Fruit fly (Drosophila melanogaster) whole organism: ENCODE data around the gene Spps.

Experiments
- CG8478 ChIP-seq: fragments of >200 bp; optimal IDR thresholded peaks from 2 replicates; lab custom pipeline; 2018; ENCODE audit warnings: inconsistent platforms
- Dll ChIP-seq: fragments of >200 bp; optimal IDR thresholded peaks from 2 replicates; lab custom pipeline; 2017
- EcR ChIP-seq, 2 experiments: fragments of >200 bp; optimal IDR thresholded peaks; 2 replicates each; lab custom pipeline; 2017; ENCODE audit warnings: missing biosample characterization in 2 of 2, missing genetic modification characterization in 2 of 2, missing genetic modification reagents in 2 of 2
- pan ChIP-seq: fragments of >200 bp; optimal IDR thresholded peaks from 2 replicates; lab custom pipeline; 2017
- psq ChIP-seq: fragments of >200 bp; optimal IDR thresholded peaks from 2 replicates; lab custom pipeline; 2017
- usp ChIP-seq: fragments of >200 bp; optimal IDR thresholded peaks from 2 replicates; lab custom pipeline; 2017; ENCODE audit warnings: missing biosample characterization, missing genetic modification characterization, mixed read lengths

Spps gene

dm6 chr3R:24264414-24265363, 38.0 kb upstream of the Spps start:
- TF ChIP-seq CG8478 (lab: Kevin White, UChicago) (no peak), Dll (lab: Kevin White, UChicago) (no peak), EcR (GFP tag; optimal IDR thresholded peaks at IDR 0.05; lab: Kevin White, UChicago) (no peak), usp (no peak), psq (lab: Kevin White, UChicago) (no peak), pan (lab: Kevin White, UChicago) (no peak)

- TF ChIP-seq pan (lab: Kevin White, UChicago) = no peak
- TF ChIP-seq CG8478 (lab: Kevin White, UChicago) = no peak
- TF ChIP-seq psq (lab: Kevin White, UChicago) = no peak
- TF ChIP-seq EcR (GFP tag; optimal IDR thresholded peaks at IDR 0.05; lab: Kevin White, UChicago) = no peak
- TF ChIP-seq Dll (lab: Kevin White, UChicago) = no peak
- TF ChIP-seq usp = no peak
These were observed 37.1 kb upstream of the Spps start for dm6 chr3R:24263588-24264413.

- TF ChIP-seq CG8478 (lab: Kevin White, UChicago) (no peak), EcR (GFP tag; optimal IDR thresholded peaks at IDR 0.05; lab: Kevin White, UChicago) (no peak), psq (lab: Kevin White, UChicago) (no peak), Dll (lab: Kevin White, UChicago) (no peak), pan (lab: Kevin White, UChicago) (no peak), usp (no peak)
These were observed 36.2 kb upstream of the Spps start for dm6 chr3R:24262923-24263322.

dm6 chr3R:24261380-24262021, 34.8 kb upstream of the Spps start:
- TF ChIP-seq pan (lab: Kevin White, UChicago) (no peak), EcR (GFP tag; optimal IDR thresholded peaks at IDR 0.05; lab: Kevin White, UChicago) (no peak), Dll (lab: Kevin White, UChicago) (no peak), CG8478 (lab: Kevin White, UChicago) (no peak), usp (no peak), psq (lab: Kevin White, UChicago) (no peak)

- TF ChIP-seq EcR (GFP tag; optimal IDR thresholded peaks at IDR 0.05; lab: Kevin White, UChicago) (no peak), Dll (lab: Kevin White, UChicago) (no peak), CG8478 (lab: Kevin White, UChicago) (no peak), psq (lab: Kevin White, UChicago) (no peak), pan (lab: Kevin White, UChicago) (no peak), usp (no peak)
These were observed 33.7 kb upstream of the Spps start for dm6 chr3R:24260411-24260810.

dm6 chr3R:24260041-24260379, 33.3 kb upstream of the Spps start:
- TF ChIP-seq EcR (GFP tag; optimal IDR thresholded peaks at IDR 0.05; lab: Kevin White, UChicago) (no peak), usp (no peak), Dll (lab: Kevin White, UChicago) (no peak)

dm6 chr3R:24259278-24260040, 32.7 kb upstream of the Spps start:
- TF ChIP-seq usp (no peak), psq (lab: Kevin White, UChicago) (no peak), pan (lab: Kevin White, UChicago) (no peak), EcR (GFP tag; optimal IDR thresholded peaks at IDR 0.05; lab: Kevin White, UChicago) (no peak), CG8478 (lab: Kevin White, UChicago) (no peak), Dll (lab: Kevin White, UChicago) (peak; percentile 81)

- no peak for TF ChIP-seq EcR (GFP tag; optimal IDR thresholded peaks at IDR 0.05; lab: Kevin White, UChicago)
- TF ChIP-seq CG8478 (lab: Kevin White, UChicago) = no peak
- no peak for TF ChIP-seq Dll (lab: Kevin White, UChicago)
- no peak for TF ChIP-seq usp
- TF ChIP-seq psq (lab: Kevin White, UChicago) = no peak
- TF ChIP-seq pan (lab: Kevin White, UChicago) = no peak
These were observed 31.6 kb upstream of the Spps start for dm6 chr3R:24258333-24258732.

- TF ChIP-seq CG8478 (lab: Kevin White, UChicago) (no peak), usp (no peak), EcR (GFP tag; optimal IDR thresholded peaks at IDR 0.05; lab: Kevin White, UChicago) (no peak), pan (lab: Kevin White, UChicago) (no peak), psq (lab: Kevin White, UChicago) (no peak), Dll (lab: Kevin White, UChicago) (no peak)
These were observed 25.8 kb upstream of the Spps start, which contains the start of gene beta-PheRS for dm6 chr3R:24252494-24252893. TSS of gene beta-PheRS (minus strand) at chr3R:24252679.

- TF ChIP-seq psq (lab: Kevin White, UChicago) (no peak), Dll (lab: Kevin White, UChicago) (no peak), EcR (GFP tag; optimal IDR thresholded peaks at IDR 0.05; lab: Kevin White, UChicago) (no peak), CG8478 (lab: Kevin White, UChicago) (no peak), pan (lab: Kevin White, UChicago) (no peak), usp (no peak)
These were observed 8.0 kb upstream of the Spps start for dm6 chr3R:24234721-24235120.
